Worm (Caenorhabditis elegans): ENCODE measurements around the gene his-6.

his-6 gene

ce11 chrV:8513361-8513760, 21.4 kb downstream of the his-6 start, which contains the start of gene F45F2.9:
Gene F45F2.9 (minus strand): TSS chrV:8513461.
- no peak for TF ChIP-seq B0310.2 (tag; optimal IDR thresholded peaks at IDR 0.05)
- TF ChIP-seq hmg-4 (GFP tag; optimal IDR thresholded peaks at IDR 0.05), result no peak
- TF ChIP-seq ets-7 (tag; optimal IDR thresholded peaks at IDR 0.05), result no peak
- no peak for TF ChIP-seq ceh-13 (GFP tag; optimal IDR thresholded peaks at IDR 0.05)
- no peak for TF ChIP-seq sea-1 (GFP tag; conservative IDR thresholded peaks at IDR 0.05)
- TF ChIP-seq pes-1 (GFP tag; IDR thresholded peaks at IDR 0.05), result no peak
- no peak for TF ChIP-seq hnd-1 (tag; optimal IDR thresholded peaks at IDR 0.05)
- no peak for TF ChIP-seq ama-1 (optimal IDR thresholded peaks at IDR 0.05)
- TF ChIP-seq tbx-11 (GFP tag; IDR thresholded peaks at IDR 0.05), result no peak
- TF ChIP-seq hmbx-1 (tag; optimal IDR thresholded peaks at IDR 0.05), result no peak
- TF ChIP-seq tbx-37 (GFP tag; conservative IDR thresholded peaks at IDR 0.05), result no peak
- no peak for TF ChIP-seq F13C5.2 (tag; optimal IDR thresholded peaks at IDR 0.05)
- TF ChIP-seq aly-1 (tag; optimal IDR thresholded peaks at IDR 0.05), result no peak
- no peak for TF ChIP-seq scrt-1 (GFP tag; IDR thresholded peaks at IDR 0.05)
- no peak for TF ChIP-seq flt-1 (GFP tag; IDR thresholded peaks at IDR 0.05)
- no peak for TF ChIP-seq tra-4 (tag; optimal IDR thresholded peaks at IDR 0.05)
- TF ChIP-seq ceh-36 (tag; optimal IDR thresholded peaks at IDR 0.05), result no peak

- TF ChIP-seq ceh-36 (tag; optimal IDR thresholded peaks at IDR 0.05) (no peak), pes-1 (GFP tag; IDR thresholded peaks at IDR 0.05) (no peak), F13C5.2 (tag; optimal IDR thresholded peaks at IDR 0.05) (no peak), flt-1 (GFP tag; IDR thresholded peaks at IDR 0.05) (no peak), hmg-4 (GFP tag; optimal IDR thresholded peaks at IDR 0.05) (no peak), hnd-1 (tag; optimal IDR thresholded peaks at IDR 0.05) (no peak), scrt-1 (GFP tag; IDR thresholded peaks at IDR 0.05) (no peak), tbx-37 (GFP tag; conservative IDR thresholded peaks at IDR 0.05) (no peak), aly-1 (tag; optimal IDR thresholded peaks at IDR 0.05) (no peak), ama-1 (optimal IDR thresholded peaks at IDR 0.05) (no peak), tbx-11 (GFP tag; IDR thresholded peaks at IDR 0.05) (no peak)
Measured at ce11 chrV:8507324-8507723, 27.5 kb downstream of the his-6 start, which contains the start of gene ZK994.6. Gene ZK994.6 (minus strand): TSS chrV:8507424.

- TF ChIP-seq hnd-1 (tag; optimal IDR thresholded peaks at IDR 0.05) (peak; percentile 97), hmg-4 (GFP tag; optimal IDR thresholded peaks at IDR 0.05) (peak; percentile 100), flt-1 (GFP tag; IDR thresholded peaks at IDR 0.05) (peak; percentile 99), ama-1 (optimal IDR thresholded peaks at IDR 0.05) (no peak), ets-7 (tag; optimal IDR thresholded peaks at IDR 0.05) (peak; percentile 96), B0310.2 (tag; optimal IDR thresholded peaks at IDR 0.05) (peak; percentile 98), tbx-11 (GFP tag; IDR thresholded peaks at IDR 0.05) (peak; percentile 99), ceh-36 (tag; optimal IDR thresholded peaks at IDR 0.05) (peak; percentile 98), tbx-37 (GFP tag; conservative IDR thresholded peaks at IDR 0.05) (peak; percentile 99), tra-4 (tag; optimal IDR thresholded peaks at IDR 0.05) (peak; percentile 96), pes-1 (GFP tag; IDR thresholded peaks at IDR 0.05) (peak; percentile 99), scrt-1 (GFP tag; IDR thresholded peaks at IDR 0.05) (peak; percentile 99), F13C5.2 (tag; optimal IDR thresholded peaks at IDR 0.05) (peak; percentile 99), sea-1 (GFP tag; conservative IDR thresholded peaks at IDR 0.05) (peak; percentile 100), hmbx-1 (tag; optimal IDR thresholded peaks at IDR 0.05) (peak; percentile 93), ceh-13 (GFP tag; optimal IDR thresholded peaks at IDR 0.05) (peak; percentile 98), aly-1 (tag; optimal IDR thresholded peaks at IDR 0.05) (peak; percentile 98)
Measured at ce11 chrV:8500348-8500747, 34.4 kb downstream of the his-6 start.

ce11 chrV:8499407-8499806, 35.4 kb downstream of the his-6 start:
- no peak for TF ChIP-seq tbx-37 (GFP tag; conservative IDR thresholded peaks at IDR 0.05)
- no peak for TF ChIP-seq ets-7 (tag; optimal IDR thresholded peaks at IDR 0.05)
- TF ChIP-seq hnd-1 (tag; optimal IDR thresholded peaks at IDR 0.05), result no peak
- TF ChIP-seq ceh-36 (tag; optimal IDR thresholded peaks at IDR 0.05), result no peak
- no peak for TF ChIP-seq tra-4 (tag; optimal IDR thresholded peaks at IDR 0.05)
- TF ChIP-seq flt-1 (GFP tag; IDR thresholded peaks at IDR 0.05), result no peak
- TF ChIP-seq ceh-13 (GFP tag; optimal IDR thresholded peaks at IDR 0.05), result no peak
- TF ChIP-seq sea-1 (GFP tag; conservative IDR thresholded peaks at IDR 0.05), result no peak
- no peak for TF ChIP-seq ama-1 (optimal IDR thresholded peaks at IDR 0.05)
- no peak for TF ChIP-seq B0310.2 (tag; optimal IDR thresholded peaks at IDR 0.05)
- TF ChIP-seq hmg-4 (GFP tag; optimal IDR thresholded peaks at IDR 0.05), result no peak
- TF ChIP-seq tbx-11 (GFP tag; IDR thresholded peaks at IDR 0.05), result no peak
- no peak for TF ChIP-seq hmbx-1 (tag; optimal IDR thresholded peaks at IDR 0.05)
- TF ChIP-seq F13C5.2 (tag; optimal IDR thresholded peaks at IDR 0.05), result no peak
- TF ChIP-seq scrt-1 (GFP tag; IDR thresholded peaks at IDR 0.05), result no peak

ce11 chrV:8495965-8496364, 38.8 kb downstream of the his-6 start:
- no peak for TF ChIP-seq sea-1 (GFP tag; conservative IDR thresholded peaks at IDR 0.05)
- TF ChIP-seq B0310.2 (tag; optimal IDR thresholded peaks at IDR 0.05), result no peak
- no peak for TF ChIP-seq tra-4 (tag; optimal IDR thresholded peaks at IDR 0.05)
- TF ChIP-seq pes-1 (GFP tag; IDR thresholded peaks at IDR 0.05), result peak; percentile 57; the same call in 1 of the 2 replicates
- no peak for TF ChIP-seq hmg-4 (GFP tag; optimal IDR thresholded peaks at IDR 0.05)

ce11 chrV:8495106-8495505, 39.7 kb downstream of the his-6 start:
- TF ChIP-seq ama-1 (optimal IDR thresholded peaks at IDR 0.05) (no peak), tra-4 (tag; optimal IDR thresholded peaks at IDR 0.05) (no peak), ets-7 (tag; optimal IDR thresholded peaks at IDR 0.05) (no peak), ceh-36 (tag; optimal IDR thresholded peaks at IDR 0.05) (no peak), hnd-1 (tag; optimal IDR thresholded peaks at IDR 0.05) (no peak), hmbx-1 (tag; optimal IDR thresholded peaks at IDR 0.05) (no peak), tbx-11 (GFP tag; IDR thresholded peaks at IDR 0.05) (no peak), hmg-4 (GFP tag; optimal IDR thresholded peaks at IDR 0.05) (no peak), scrt-1 (GFP tag; IDR thresholded peaks at IDR 0.05) (no peak), pes-1 (GFP tag; IDR thresholded peaks at IDR 0.05) (no peak)

- no peak for TF ChIP-seq hnd-1 (tag; optimal IDR thresholded peaks at IDR 0.05)
Measured at ce11 chrV:8494260-8494939, 40.4 kb downstream of the his-6 start, which contains the start of gene pxn-1. Gene pxn-1 (plus strand): TSS chrV:8494889.
